Worm (Caenorhabditis elegans): ENCODE data around the gene D1054.8.

ce11 chrV:10741357-10741756 is 42.8 kb upstream of the D1054.8 start, which contains the start of gene ZC302.3:
- TF ChIP-seq nhr-76 (tag; optimal IDR thresholded peaks at IDR 0.05) (no peak), nhr-2 (tag; optimal IDR thresholded peaks at IDR 0.05) (no peak), drap-1 (GFP tag; optimal IDR thresholded peaks at IDR 0.05) (no peak), unc-62 (GFP tag; optimal IDR thresholded peaks at IDR 0.05) (no peak), mab-5 (tag; optimal IDR thresholded peaks at IDR 0.05) (no peak), snpc-4 (tag; optimal IDR thresholded peaks at IDR 0.05) (no peak), ceh-43 (GFP tag; optimal IDR thresholded peaks at IDR 0.05) (no peak), elt-3 (tag; optimal IDR thresholded peaks at IDR 0.05) (no peak), lin-32 (GFP tag; optimal IDR thresholded peaks at IDR 0.05) (no peak), mep-1 (tag; optimal IDR thresholded peaks at IDR 0.05) (no peak), lsy-2 (tag; optimal IDR thresholded peaks at IDR 0.05) (no peak), unc-39 (tag; optimal IDR thresholded peaks at IDR 0.05) (no peak), blmp-1 (tag; optimal IDR thresholded peaks at IDR 0.05) (no peak)

All from whole organism, mixed stage, embryonic.